Fruit fly (Drosophila melanogaster): ENCODE results near the gene CadN.

The CadN gene

dm6 chr2L:17778287-17778762 lies at the start of gene CadN:
Gene CadN, minus strand, starts transcription at chr2L:17778340.
- TF ChIP-seq Sin3A (optimal IDR thresholded peaks at IDR 0.05) (no peak), ttk (optimal IDR thresholded peaks at IDR 0.05) (no peak), insv (optimal IDR thresholded peaks at IDR 0.05) (no peak), h (optimal IDR thresholded peaks at IDR 0.05) (no peak), Myc (optimal IDR thresholded peaks at IDR 0.05) (no peak), psq (optimal IDR thresholded peaks at IDR 0.05) (no peak)

dm6 chr2L:17812572-17812971 lies 34.4 kb upstream of the CadN start, which contains the start of gene CG42830:
Gene CG42830, minus strand, starts transcription at chr2L:17812672.
- TF ChIP-seq psq (optimal IDR thresholded peaks at IDR 0.05) (no peak), h (optimal IDR thresholded peaks at IDR 0.05) (no peak), insv (optimal IDR thresholded peaks at IDR 0.05) (no peak), Sin3A (optimal IDR thresholded peaks at IDR 0.05) (no peak), ttk (optimal IDR thresholded peaks at IDR 0.05) (no peak), Myc (optimal IDR thresholded peaks at IDR 0.05) (no peak)

dm6 chr2L:17803117-17803516 lies 25.0 kb upstream of the CadN start:
- TF ChIP-seq h (optimal IDR thresholded peaks at IDR 0.05): no peak
- no peak for TF ChIP-seq insv (optimal IDR thresholded peaks at IDR 0.05)
- no peak for TF ChIP-seq Myc (optimal IDR thresholded peaks at IDR 0.05)
- no peak for TF ChIP-seq Sin3A (optimal IDR thresholded peaks at IDR 0.05)
- no peak for TF ChIP-seq psq (optimal IDR thresholded peaks at IDR 0.05)
- TF ChIP-seq ttk (optimal IDR thresholded peaks at IDR 0.05): no peak

- TF ChIP-seq psq (optimal IDR thresholded peaks at IDR 0.05): no peak
- TF ChIP-seq insv (optimal IDR thresholded peaks at IDR 0.05): no peak
- no peak for TF ChIP-seq h (optimal IDR thresholded peaks at IDR 0.05)
- no peak for TF ChIP-seq ttk (optimal IDR thresholded peaks at IDR 0.05)
Observed at dm6 chr2L:17784641-17785040, 6.5 kb upstream of the CadN start.

- no peak for TF ChIP-seq Myc (optimal IDR thresholded peaks at IDR 0.05)
- TF ChIP-seq ttk (optimal IDR thresholded peaks at IDR 0.05): no peak
- no peak for TF ChIP-seq insv (optimal IDR thresholded peaks at IDR 0.05)
- no peak for TF ChIP-seq h (optimal IDR thresholded peaks at IDR 0.05)
- no peak for TF ChIP-seq Sin3A (optimal IDR thresholded peaks at IDR 0.05)
Observed at dm6 chr2L:17783477-17783876, 5.3 kb upstream of the CadN start.

dm6 chr2L:17781948-17782347 lies 3.8 kb upstream of the CadN start:
- no peak for TF ChIP-seq ttk (optimal IDR thresholded peaks at IDR 0.05)
- no peak for TF ChIP-seq psq (optimal IDR thresholded peaks at IDR 0.05)
- TF ChIP-seq h (optimal IDR thresholded peaks at IDR 0.05): no peak
- TF ChIP-seq Myc (optimal IDR thresholded peaks at IDR 0.05): no peak
- TF ChIP-seq Sin3A (optimal IDR thresholded peaks at IDR 0.05): no peak
- TF ChIP-seq insv (optimal IDR thresholded peaks at IDR 0.05): no peak

dm6 chr2L:17777425-17777824 lies 715 bp downstream of the CadN start:
- TF ChIP-seq insv (optimal IDR thresholded peaks at IDR 0.05): no peak
- TF ChIP-seq ttk (optimal IDR thresholded peaks at IDR 0.05): no peak
- TF ChIP-seq h (optimal IDR thresholded peaks at IDR 0.05): no peak
- TF ChIP-seq Myc (optimal IDR thresholded peaks at IDR 0.05): no peak
- TF ChIP-seq Sin3A (optimal IDR thresholded peaks at IDR 0.05): no peak
- no peak for TF ChIP-seq psq (optimal IDR thresholded peaks at IDR 0.05)

- TF ChIP-seq Sin3A (optimal IDR thresholded peaks at IDR 0.05) (no peak), psq (optimal IDR thresholded peaks at IDR 0.05) (no peak), h (optimal IDR thresholded peaks at IDR 0.05) (no peak), insv (optimal IDR thresholded peaks at IDR 0.05) (no peak), Myc (optimal IDR thresholded peaks at IDR 0.05) (no peak), ttk (optimal IDR thresholded peaks at IDR 0.05) (no peak)
Observed at dm6 chr2L:17770775-17771174, 7.4 kb downstream of the CadN start.

dm6 chr2L:17770121-17770520 lies 8.0 kb downstream of the CadN start:
- TF ChIP-seq psq (optimal IDR thresholded peaks at IDR 0.05) (no peak), ttk (optimal IDR thresholded peaks at IDR 0.05) (no peak), Myc (optimal IDR thresholded peaks at IDR 0.05) (no peak), insv (optimal IDR thresholded peaks at IDR 0.05) (no peak), Sin3A (optimal IDR thresholded peaks at IDR 0.05) (no peak), h (optimal IDR thresholded peaks at IDR 0.05) (no peak)

dm6 chr2L:17768580-17768979 lies 9.6 kb downstream of the CadN start:
- TF ChIP-seq h (optimal IDR thresholded peaks at IDR 0.05): no peak
- no peak for TF ChIP-seq psq (optimal IDR thresholded peaks at IDR 0.05)
- no peak for TF ChIP-seq insv (optimal IDR thresholded peaks at IDR 0.05)
- no peak for TF ChIP-seq Sin3A (optimal IDR thresholded peaks at IDR 0.05)
- no peak for TF ChIP-seq Myc (optimal IDR thresholded peaks at IDR 0.05)
- TF ChIP-seq ttk (optimal IDR thresholded peaks at IDR 0.05): no peak

dm6 chr2L:17763173-17763572 lies 15.0 kb downstream of the CadN start:
- TF ChIP-seq Sin3A (optimal IDR thresholded peaks at IDR 0.05) (no peak), insv (optimal IDR thresholded peaks at IDR 0.05) (no peak), h (optimal IDR thresholded peaks at IDR 0.05) (no peak), ttk (optimal IDR thresholded peaks at IDR 0.05) (no peak), psq (optimal IDR thresholded peaks at IDR 0.05) (no peak), Myc (optimal IDR thresholded peaks at IDR 0.05) (no peak)

- TF ChIP-seq Myc (optimal IDR thresholded peaks at IDR 0.05) (no peak), h (optimal IDR thresholded peaks at IDR 0.05) (no peak), psq (optimal IDR thresholded peaks at IDR 0.05) (no peak), ttk (optimal IDR thresholded peaks at IDR 0.05) (no peak), Sin3A (optimal IDR thresholded peaks at IDR 0.05) (no peak)
Observed at dm6 chr2L:17755576-17755975, 22.6 kb downstream of the CadN start.

- no peak for TF ChIP-seq psq (optimal IDR thresholded peaks at IDR 0.05)
- no peak for TF ChIP-seq h (optimal IDR thresholded peaks at IDR 0.05)
- TF ChIP-seq Myc (optimal IDR thresholded peaks at IDR 0.05): no peak
- TF ChIP-seq Sin3A (optimal IDR thresholded peaks at IDR 0.05): no peak
- TF ChIP-seq ttk (optimal IDR thresholded peaks at IDR 0.05): no peak
- TF ChIP-seq insv (optimal IDR thresholded peaks at IDR 0.05): no peak
Observed at dm6 chr2L:17754108-17754507, 24.0 kb downstream of the CadN start.

Data from Kc167 (cell line).